Worm (Caenorhabditis elegans) whole organism, mixed stage, embryonic: ENCODE data around the gene dhs-20.

Experiments
- elt-3 ChIP-seq: fragments of 150-350 bp; optimal IDR thresholded peaks from 2 replicates; lab custom pipeline; 2014; ENCODE audit warnings: missing biosample characterization, missing genetic modification characterization
- nhr-237 ChIP-seq: fragments of 150-350 bp; optimal IDR thresholded peaks from 2 replicates; lab custom pipeline; 2014; ENCODE audit warnings: missing biosample characterization, missing genetic modification characterization
- nhr-76 ChIP-seq: sonication (generic microtip); optimal IDR thresholded peaks from 2 replicates; lab custom pipeline; 2017; ENCODE audit warnings: missing biosample characterization, missing genetic modification characterization

- no peak for TF ChIP-seq nhr-237 (tag; lab: Kevin White, UChicago)
- TF ChIP-seq nhr-76 (tag; lab: Kevin White, UChicago): no peak
- no peak for TF ChIP-seq elt-3
Observed at ce11 chrV:11645244-11645643, 40.9 kb upstream of the dhs-20 start, which contains the start of gene skp-1.
